Worm (Caenorhabditis elegans) whole organism, L2 larva: ENCODE measurements around the gene T05C3.2.

Experiments
- C34F6.9 ChIP-seq: fragments of 150-350 bp; optimal IDR thresholded peaks from 2 replicates; lab custom pipeline; 2014; ENCODE audit warnings: missing biosample characterization, missing genetic modification characterization
- F13H6.1 ChIP-seq: sonication (generic microtip); optimal IDR thresholded peaks from 2 replicates; lab custom pipeline; 2016; ENCODE audit warnings: missing genetic modification characterization, missing compliant biosample characterization
- R02D3.7 ChIP-seq: fragments of 150-350 bp; optimal IDR thresholded peaks from 2 replicates; lab custom pipeline; 2014; ENCODE audit warnings: missing biosample characterization, missing genetic modification characterization
- Y55F3AM.14 ChIP-seq: fragments of 200-800 bp; sonication (Bioruptor generic); optimal IDR thresholded peaks from 2 replicates; lab custom pipeline; 2018; ENCODE audit warnings: mild to moderate bottlenecking, missing genetic modification characterization, missing compliant biosample characterization
- alr-1 ChIP-seq: fragments of 150-350 bp; optimal IDR thresholded peaks from 2 replicates; lab custom pipeline; 2014; ENCODE audit warnings: missing biosample characterization, missing genetic modification characterization
- aly-2 ChIP-seq: fragments of 150-350 bp; optimal IDR thresholded peaks from 2 replicates; lab custom pipeline; 2014; ENCODE audit warnings: missing biosample characterization, missing genetic modification characterization
- blmp-1 ChIP-seq: sonication (generic microtip); optimal IDR thresholded peaks from 2 replicates; lab custom pipeline; 2017; ENCODE audit warnings: missing genetic modification characterization, mild to moderate bottlenecking, missing compliant biosample characterization, antibody characterized with exemption, moderate library complexity; ENCODE audit not compliant: insufficient read depth
- ceh-16 ChIP-seq: fragments of 150-350 bp; optimal IDR thresholded peaks from 2 replicates; lab custom pipeline; 2014; ENCODE audit warnings: missing biosample characterization, missing genetic modification characterization
- crh-2 ChIP-seq: sonication (generic microtip); optimal IDR thresholded peaks from 2 replicates; lab custom pipeline; 2017; ENCODE audit warnings: missing biosample characterization, missing genetic modification characterization
- dmd-4 ChIP-seq: sonication (generic microtip); optimal IDR thresholded peaks from 2 replicates; lab custom pipeline; 2017; ENCODE audit warnings: missing biosample characterization, missing genetic modification characterization
- elt-1 ChIP-seq: fragments of 150-350 bp; optimal IDR thresholded peaks from 2 replicates; lab custom pipeline; 2014; ENCODE audit warnings: missing biosample characterization, missing genetic modification characterization
- elt-3 ChIP-seq: sonication (generic microtip); optimal IDR thresholded peaks from 2 replicates; lab custom pipeline; 2017; ENCODE audit warnings: missing biosample characterization, missing genetic modification characterization
- fos-1 ChIP-seq: fragments of 150-350 bp; optimal IDR thresholded peaks from 2 replicates; lab custom pipeline; 2014; ENCODE audit warnings: missing biosample characterization, missing genetic modification characterization
- gmeb-1 ChIP-seq: fragments of 150-350 bp; optimal IDR thresholded peaks from 2 replicates; lab custom pipeline; 2014; ENCODE audit warnings: missing biosample characterization, missing genetic modification characterization
- lin-11 ChIP-seq: fragments of 150-350 bp; sonication (generic microtip); optimal IDR thresholded peaks from 2 replicates; lab custom pipeline; 2014; ENCODE audit warnings: missing biosample characterization, missing genetic modification characterization, inconsistent platforms, mixed read lengths
- lin-13 ChIP-seq: fragments of 150-350 bp; optimal IDR thresholded peaks from 2 replicates; lab custom pipeline; 2014; ENCODE audit warnings: missing biosample characterization, missing genetic modification reagents, missing genetic modification characterization
- lin-39 ChIP-seq: fragments of 150-350 bp; optimal IDR thresholded peaks from 2 replicates; lab custom pipeline; 2014; ENCODE audit warnings: missing biosample characterization, missing genetic modification reagents, missing genetic modification characterization
- lsy-2 ChIP-seq, 2 experiments: fragments of 150-350 bp in 1 of 2; sonication (generic microtip) in 1 of 2; optimal IDR thresholded peaks; 2 replicates each; lab custom pipeline; 2014 to 2017; ENCODE audit warnings: missing biosample characterization in 2 of 2, missing genetic modification characterization in 2 of 2
- mab-5 ChIP-seq: fragments of 150-350 bp; optimal IDR thresholded peaks from 2 replicates; lab custom pipeline; 2014; ENCODE audit warnings: missing biosample characterization, missing genetic modification characterization
- mbf-1 ChIP-seq: sonication (generic microtip); optimal IDR thresholded peaks from 2 replicates; lab custom pipeline; 2017; ENCODE audit warnings: missing biosample characterization, missing genetic modification characterization
- mdl-1 ChIP-seq, 2 experiments: fragments of 150-350 bp in 1 of 2; sonication (generic microtip) in 1 of 2; optimal IDR thresholded peaks; 2 replicates each; lab custom pipeline; 2017; ENCODE audit warnings: missing biosample characterization in 2 of 2, missing genetic modification characterization in 2 of 2
- nhr-10 ChIP-seq: sonication (generic microtip); optimal IDR thresholded peaks from 2 replicates; lab custom pipeline; 2017; ENCODE audit warnings: missing biosample characterization, missing genetic modification characterization
- nhr-11 ChIP-seq: fragments of 150-350 bp; optimal IDR thresholded peaks from 2 replicates; lab custom pipeline; 2014; ENCODE audit warnings: missing biosample characterization, missing genetic modification characterization
- nhr-12 ChIP-seq: fragments of 150-350 bp; optimal IDR thresholded peaks from 2 replicates; lab custom pipeline; 2014; ENCODE audit warnings: missing biosample characterization, missing genetic modification characterization
- nhr-129 ChIP-seq: fragments of 150-350 bp; optimal IDR thresholded peaks from 2 replicates; lab custom pipeline; 2014; ENCODE audit warnings: missing biosample characterization, missing genetic modification characterization
- nhr-21 ChIP-seq: fragments of 150-350 bp; optimal IDR thresholded peaks from 2 replicates; lab custom pipeline; 2014; ENCODE audit warnings: missing biosample characterization, missing genetic modification characterization
- nhr-23 ChIP-seq: fragments of 150-350 bp; optimal IDR thresholded peaks from 2 replicates; lab custom pipeline; 2014; ENCODE audit warnings: missing biosample characterization, missing genetic modification reagents, missing genetic modification characterization
- nhr-237 ChIP-seq: fragments of 150-350 bp; optimal IDR thresholded peaks from 2 replicates; lab custom pipeline; 2014; ENCODE audit warnings: missing biosample characterization, missing genetic modification characterization
- nhr-25 ChIP-seq: fragments of 150-350 bp; sonication (generic microtip); optimal IDR thresholded peaks from 3 replicates; lab custom pipeline; 2014; ENCODE audit warnings: missing biosample characterization, missing genetic modification characterization
- nhr-6 ChIP-seq: fragments of 150-350 bp; optimal IDR thresholded peaks from 2 replicates; lab custom pipeline; 2014; ENCODE audit warnings: missing biosample characterization, missing genetic modification characterization
- nhr-77 ChIP-seq: fragments of 150-350 bp; optimal IDR thresholded peaks from 2 replicates; lab custom pipeline; 2014; ENCODE audit warnings: missing biosample characterization, missing genetic modification characterization
- sem-4 ChIP-seq: fragments of 150-350 bp; optimal IDR thresholded peaks from 2 replicates; lab custom pipeline; 2014; ENCODE audit warnings: missing biosample characterization, missing genetic modification reagents, missing genetic modification characterization
- sma-3 ChIP-seq: sonication (generic microtip); optimal IDR thresholded peaks from 2 replicates; lab custom pipeline; 2016; ENCODE audit warnings: missing genetic modification reagents, missing genetic modification characterization, missing compliant biosample characterization
- sma-9 ChIP-seq, 2 experiments: fragments of 150-350 bp in 1 of 2; sonication (generic microtip) in 1 of 2; optimal IDR thresholded peaks; 2 replicates each; lab custom pipeline; 2014 to 2016; ENCODE audit warnings: missing genetic modification characterization in 2 of 2, mild to moderate bottlenecking in 1 of 2, missing biosample characterization in 1 of 2, missing compliant biosample characterization in 1 of 2, missing genetic modification reagents in 1 of 2, moderate library complexity in 1 of 2
- unc-55 ChIP-seq: fragments of 150-350 bp; sonication (generic microtip); optimal IDR thresholded peaks from 3 replicates; lab custom pipeline; 2014; ENCODE audit warnings: missing biosample characterization, missing genetic modification reagents, missing genetic modification characterization
- unc-62 ChIP-seq: fragments of 150-350 bp; optimal IDR thresholded peaks from 2 replicates; lab custom pipeline; 2014; ENCODE audit warnings: missing biosample characterization, missing genetic modification reagents, missing genetic modification characterization
- zag-1 ChIP-seq: fragments of 150-350 bp; optimal IDR thresholded peaks from 2 replicates; lab custom pipeline; 2014; ENCODE audit warnings: missing biosample characterization, missing genetic modification characterization
- ztf-1 ChIP-seq: fragments of 200-800 bp; sonication (Bioruptor generic); conservative IDR thresholded peaks from 2 replicates; pipeline ENCODE4 v1.3.6; 2022; ENCODE audit warnings: missing genetic modification characterization, missing compliant biosample characterization
- ztf-4 ChIP-seq: fragments of 150-350 bp; optimal IDR thresholded peaks from 2 replicates; lab custom pipeline; 2014; ENCODE audit warnings: missing biosample characterization, missing genetic modification characterization

Gene T05C3.2

DNA sequence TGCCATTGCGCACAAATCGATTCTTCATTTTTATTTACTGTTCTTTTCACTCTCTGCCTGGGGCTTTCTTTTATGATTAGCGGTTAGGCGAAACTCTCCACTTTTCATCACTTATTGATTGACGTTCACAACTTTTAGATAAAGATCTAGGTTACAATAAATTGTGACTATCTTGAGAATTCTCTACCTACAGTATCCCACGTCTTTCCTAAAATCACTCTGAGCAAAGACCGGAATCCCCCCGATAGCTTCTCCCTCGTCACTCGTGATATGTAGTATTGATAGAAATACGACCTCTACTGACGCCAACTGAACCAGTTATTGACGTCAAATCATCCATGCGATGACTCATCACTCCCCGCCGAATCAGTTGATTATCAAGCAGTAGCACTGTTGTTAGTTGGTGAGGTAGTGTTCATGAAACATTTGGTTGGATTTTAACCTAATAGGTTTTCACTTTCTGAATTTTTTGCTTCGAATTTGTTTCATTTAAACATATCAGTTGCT, 28.2 kb downstream of the T05C3.2 start, which contains the start of gene hir-1:
Gene hir-1 (plus strand): TSS at position 405 of the 507 bp plus-strand sequence.
- TF ChIP-seq nhr-129 (tag; lab: Kevin White, UChicago), result peak; percentile 19
- peak; percentile 30 for TF ChIP-seq blmp-1 (tag; lab: Kevin White, UChicago)
- no peak for TF ChIP-seq alr-1 (tag; lab: Kevin White, UChicago)
- no peak for TF ChIP-seq crh-2
- TF ChIP-seq lin-11 (tag; lab: Kevin White, UChicago), result no peak
- no peak for TF ChIP-seq lin-39 (tag; lab: Kevin White, UChicago)
- no peak for TF ChIP-seq nhr-6 (tag; lab: Kevin White, UChicago)
- TF ChIP-seq aly-2 (tag; lab: Kevin White, UChicago), result no peak
- TF ChIP-seq mbf-1 (tag; lab: Kevin White, UChicago), result no peak
- no peak for TF ChIP-seq mab-5 (tag; lab: Kevin White, UChicago)
- TF ChIP-seq Y55F3AM.14 (GFP tag; lab: Kevin White, UChicago), result no peak
- TF ChIP-seq lsy-2 (tag; optimal IDR thresholded peaks at IDR 0.05; lab: Kevin White, UChicago), result no peak
- no peak for TF ChIP-seq nhr-21 (tag; lab: Kevin White, UChicago)
- TF ChIP-seq nhr-237, result no peak
- no peak for TF ChIP-seq ztf-4
- TF ChIP-seq sma-9 (GFP tag; optimal IDR thresholded peaks at IDR 0.05; lab: Kevin White, UChicago), result no peak
- no peak for TF ChIP-seq sma-9 (tag; optimal IDR thresholded peaks at IDR 0.05; lab: Kevin White, UChicago)
- TF ChIP-seq sma-3, result peak; percentile 24
- TF ChIP-seq unc-55 (GFP tag; lab: Kevin White, UChicago), result no peak
- no peak for TF ChIP-seq unc-62 (GFP tag; lab: Kevin White, UChicago)
- TF ChIP-seq nhr-12, result no peak
- TF ChIP-seq fos-1, result peak; percentile 47
- TF ChIP-seq nhr-11 (tag; lab: Kevin White, UChicago), result no peak
- no peak for TF ChIP-seq nhr-10
- TF ChIP-seq sem-4 (tag; lab: Kevin White, UChicago), result no peak
- no peak for TF ChIP-seq elt-1
- TF ChIP-seq ztf-1, result no peak
- TF ChIP-seq lin-13, result no peak
- TF ChIP-seq zag-1 (tag; lab: Kevin White, UChicago), result no peak
- TF ChIP-seq F13H6.1 (tag; lab: Kevin White, UChicago), result no peak

- peak; percentile 43 for TF ChIP-seq nhr-25 (tag; lab: Kevin White, UChicago)
- TF ChIP-seq nhr-10, result no peak
- peak; percentile 96 for TF ChIP-seq elt-1
- peak; percentile 49 for TF ChIP-seq sma-9 (GFP tag; optimal IDR thresholded peaks at IDR 0.05; lab: Kevin White, UChicago)
- TF ChIP-seq sma-9 (tag; optimal IDR thresholded peaks at IDR 0.05; lab: Kevin White, UChicago), result no peak
- no peak for TF ChIP-seq elt-3
- TF ChIP-seq nhr-23 (tag; lab: Kevin White, UChicago), result peak; percentile 74
- TF ChIP-seq lin-11 (tag; lab: Kevin White, UChicago), result no peak
- peak; percentile 19 for TF ChIP-seq blmp-1 (tag; lab: Kevin White, UChicago)
- no peak for TF ChIP-seq ztf-1
- TF ChIP-seq ceh-16 (tag; lab: Kevin White, UChicago), result peak; percentile 94
- TF ChIP-seq mbf-1 (tag; lab: Kevin White, UChicago), result no peak
- TF ChIP-seq dmd-4 (tag; lab: Kevin White, UChicago), result no peak
- TF ChIP-seq lin-39 (tag; lab: Kevin White, UChicago), result no peak
- no peak for TF ChIP-seq nhr-11 (tag; lab: Kevin White, UChicago)
- peak; percentile 5 for TF ChIP-seq nhr-129 (tag; lab: Kevin White, UChicago)
- no peak for TF ChIP-seq fos-1
- TF ChIP-seq mdl-1 (tag; optimal IDR thresholded peaks at IDR 0.05; lab: Kevin White, UChicago), result no peak
- peak; percentile 26 for TF ChIP-seq sem-4 (tag; lab: Kevin White, UChicago)
- no peak for TF ChIP-seq nhr-77 (tag; lab: Kevin White, UChicago)
- TF ChIP-seq nhr-6 (tag; lab: Kevin White, UChicago), result no peak
Observed at ce11 chrV:5523260-5523659, 29.7 kb downstream of the T05C3.2 start.

DNA sequence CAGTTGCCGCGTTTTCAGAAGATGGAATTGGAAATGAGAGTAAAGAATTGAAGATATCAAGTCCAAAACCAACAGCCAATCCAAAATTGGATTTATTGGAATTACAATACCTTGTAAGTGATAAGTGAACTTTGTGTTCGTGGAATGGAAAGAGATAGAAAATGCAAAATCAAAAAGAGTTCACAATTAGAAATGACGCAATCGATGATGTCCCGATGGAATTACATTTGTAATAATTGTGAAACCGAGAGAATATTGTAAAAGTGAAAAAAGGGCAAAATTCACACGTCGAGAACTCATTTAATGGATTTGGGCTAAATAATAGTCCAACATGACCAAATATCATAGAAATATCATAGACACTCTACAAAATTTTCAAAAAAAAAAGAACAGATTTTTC, 31.7 kb downstream of the T05C3.2 start:
- TF ChIP-seq gmeb-1 (tag; lab: Kevin White, UChicago) (no peak), R02D3.7 (no peak), C34F6.9 (tag; lab: Kevin White, UChicago) (no peak), sma-9 (GFP tag; optimal IDR thresholded peaks at IDR 0.05; lab: Kevin White, UChicago) (no peak), sma-9 (tag; optimal IDR thresholded peaks at IDR 0.05; lab: Kevin White, UChicago) (no peak), fos-1 (no peak), lin-13 (no peak), nhr-10 (no peak), nhr-12 (no peak), lin-39 (tag; lab: Kevin White, UChicago) (no peak), lin-11 (tag; lab: Kevin White, UChicago) (no peak), nhr-77 (tag; lab: Kevin White, UChicago) (no peak)
